Worm (Caenorhabditis elegans) whole organism, L1 larva: Measurements from ENCODE around the gene R10E11.9.

Experiments used
- C16A3.4 ChIP-seq: fragments of 150-350 bp; optimal IDR thresholded peaks from 2 replicates; lab custom pipeline; 2014; ENCODE audit warnings: missing biosample characterization, missing genetic modification characterization
- C34B4.2 ChIP-seq: sonication (generic microtip); optimal IDR thresholded peaks from 2 replicates; lab custom pipeline; 2017; ENCODE audit warnings: mild to moderate bottlenecking, missing genetic modification characterization, missing compliant biosample characterization
- F16B12.6 ChIP-seq: fragments of 150-350 bp; optimal IDR thresholded peaks from 2 replicates; lab custom pipeline; 2014; ENCODE audit warnings: missing biosample characterization, missing genetic modification characterization
- aha-1 ChIP-seq: fragments of 150-350 bp; optimal IDR thresholded peaks from 2 replicates; lab custom pipeline; 2014; ENCODE audit warnings: missing biosample characterization, missing genetic modification characterization
- alr-1 ChIP-seq: fragments of 200-800 bp; sonication (Bioruptor generic); optimal IDR thresholded peaks from 2 replicates; lab custom pipeline; 2018; ENCODE audit warnings: borderline replicate concordance, mild to moderate bottlenecking, missing genetic modification characterization, missing compliant biosample characterization
- aly-2 ChIP-seq: fragments of 150-350 bp; optimal IDR thresholded peaks from 2 replicates; lab custom pipeline; 2014; ENCODE audit warnings: missing biosample characterization, missing genetic modification characterization
- ama-1 ChIP-seq: fragments of 150-350 bp; optimal IDR thresholded peaks from 2 replicates; lab custom pipeline; 2014
- blmp-1 ChIP-seq: fragments of 150-350 bp; optimal IDR thresholded peaks from 2 replicates; lab custom pipeline; 2014; ENCODE audit warnings: missing biosample characterization, missing genetic modification characterization
- ceh-82 ChIP-seq, 3 experiments: fragments of 150-350 bp in 1 of 3; sonication (generic microtip) in 2 of 3; optimal IDR thresholded peaks; 2 replicates each; lab custom pipeline; 2014 to 2017; ENCODE audit warnings: missing biosample characterization in 3 of 3, missing genetic modification characterization in 3 of 3
- ceh-88 ChIP-seq: fragments of 200-800 bp; sonication (Bioruptor generic); IDR thresholded peaks from 2 replicates; pipeline ENCODE4 v1.3.6; 2022; ENCODE audit warnings: missing genetic modification characterization, missing compliant biosample characterization
- ces-1 ChIP-seq: fragments of 150-350 bp; optimal IDR thresholded peaks from 2 replicates; lab custom pipeline; 2014; ENCODE audit warnings: missing biosample characterization, missing genetic modification reagents, missing genetic modification characterization
- dsc-1 ChIP-seq: sonication (generic microtip); optimal IDR thresholded peaks from 2 replicates; lab custom pipeline; 2016; ENCODE audit warnings: mild to moderate bottlenecking, missing genetic modification characterization, missing compliant biosample characterization
- efl-1 ChIP-seq, 4 experiments: fragments of 150-350 bp; optimal IDR thresholded peaks in 3 of 4; peaks in 1 of 4; 1 replicate in 1 of 4; 2 replicates in 3 of 4; lab custom pipeline; 2014; ENCODE audit warnings: missing biosample characterization in 2 of 4, missing genetic modification characterization in 2 of 4, missing genetic modification reagents in 2 of 4
- efl-3 ChIP-seq: fragments of 200-800 bp; sonication (Bioruptor generic); optimal IDR thresholded peaks from 2 replicates; lab custom pipeline; 2018; ENCODE audit warnings: mild to moderate bottlenecking, missing genetic modification characterization, missing compliant biosample characterization
- egl-13 ChIP-seq: sonication (generic microtip); optimal IDR thresholded peaks from 2 replicates; lab custom pipeline; 2016; ENCODE audit warnings: missing genotype, missing genetic modification reagents, missing genetic modification characterization, missing compliant biosample characterization
- egl-27 ChIP-seq, 2 experiments: fragments of 150-350 bp in 1 of 2; sonication (generic microtip); optimal IDR thresholded peaks; 3 replicates each; lab custom pipeline; 2017 to 2018; ENCODE audit warnings: missing biosample characterization in 2 of 2, missing genetic modification characterization in 2 of 2, missing genetic modification reagents in 2 of 2
- ets-5 ChIP-seq: fragments of 200-800 bp; sonication (Bioruptor generic); IDR thresholded peaks from 2 replicates; pipeline ENCODE4 v1.3.6; 2022; ENCODE audit warnings: missing genetic modification characterization, missing compliant biosample characterization
- fkh-10 ChIP-seq: sonication (generic microtip); optimal IDR thresholded peaks from 2 replicates; lab custom pipeline; 2017; ENCODE audit warnings: missing biosample characterization, missing genetic modification reagents, missing genetic modification characterization
- fos-1 ChIP-seq: fragments of 150-350 bp; optimal IDR thresholded peaks from 2 replicates; lab custom pipeline; 2014; ENCODE audit warnings: missing biosample characterization, missing genetic modification characterization
- hlh-4 ChIP-seq: sonication (generic microtip); optimal IDR thresholded peaks from 2 replicates; lab custom pipeline; 2016; ENCODE audit warnings: mild to moderate bottlenecking, missing genetic modification characterization, missing compliant biosample characterization
- hpl-2 ChIP-seq: fragments of 150-350 bp; optimal IDR thresholded peaks from 2 replicates; lab custom pipeline; 2014; ENCODE audit warnings: missing biosample characterization, missing genetic modification reagents, missing genetic modification characterization
- irx-1 ChIP-seq: sonication (generic microtip); optimal IDR thresholded peaks from 2 replicates; lab custom pipeline; 2016; ENCODE audit warnings: missing genetic modification characterization, missing compliant biosample characterization
- lin-13 ChIP-seq: fragments of 150-350 bp; optimal IDR thresholded peaks from 2 replicates; lab custom pipeline; 2014; ENCODE audit warnings: missing biosample characterization, missing genetic modification reagents, missing genetic modification characterization
- lin-15B ChIP-seq: fragments of 150-350 bp; sonication (generic microtip); optimal IDR thresholded peaks from 3 replicates; lab custom pipeline; 2014; ENCODE audit warnings: missing biosample characterization, missing genetic modification characterization
- lsy-2 ChIP-seq, 2 experiments: fragments of 150-350 bp; optimal IDR thresholded peaks; 2 replicates each; lab custom pipeline; 2014; ENCODE audit warnings: missing biosample characterization in 2 of 2, missing genetic modification characterization in 2 of 2
- mab-9 ChIP-seq: fragments of 200-800 bp; sonication (Bioruptor generic); IDR thresholded peaks from 2 replicates; pipeline ENCODE4 v1.3.6; 2022; ENCODE audit warnings: missing genetic modification reagents, missing genetic modification characterization, missing compliant biosample characterization
- mep-1 ChIP-seq: fragments of 150-350 bp; optimal IDR thresholded peaks from 2 replicates; lab custom pipeline; 2014; ENCODE audit warnings: missing biosample characterization, missing genetic modification characterization
- nhr-12 ChIP-seq: sonication (generic microtip); optimal IDR thresholded peaks from 2 replicates; lab custom pipeline; 2017; ENCODE audit warnings: missing biosample characterization, missing genetic modification characterization
- nhr-19 ChIP-seq: fragments of 200-800 bp; sonication (Bioruptor generic); conservative IDR thresholded peaks from 2 replicates; pipeline ENCODE4 v1.3.6; 2022; ENCODE audit warnings: missing genetic modification characterization, missing compliant biosample characterization
- nhr-237 ChIP-seq: fragments of 150-350 bp; optimal IDR thresholded peaks from 2 replicates; lab custom pipeline; 2014; ENCODE audit warnings: missing biosample characterization, missing genetic modification characterization
- nhr-47 ChIP-seq: sonication (generic microtip); optimal IDR thresholded peaks from 2 replicates; lab custom pipeline; 2016; ENCODE audit warnings: mild to moderate bottlenecking, missing genetic modification characterization, moderate library complexity, missing compliant biosample characterization
- nhr-71 ChIP-seq: sonication (generic microtip); optimal IDR thresholded peaks from 2 replicates; lab custom pipeline; 2016; ENCODE audit warnings: mild to moderate bottlenecking, missing genetic modification characterization, moderate library complexity, missing compliant biosample characterization
- nhr-76 ChIP-seq: sonication (generic microtip); optimal IDR thresholded peaks from 2 replicates; lab custom pipeline; 2017; ENCODE audit warnings: missing biosample characterization, missing genetic modification characterization
- nhr-84 ChIP-seq: sonication (generic microtip); optimal IDR thresholded peaks from 2 replicates; lab custom pipeline; 2017; ENCODE audit warnings: missing biosample characterization, missing genetic modification characterization
- nhr-85 ChIP-seq: sonication (generic microtip); peaks from one replicate; lab custom pipeline; 2016; ENCODE audit warnings: missing genetic modification characterization, inconsistent platforms, missing compliant biosample characterization
- pag-3 ChIP-seq: sonication (generic microtip); optimal IDR thresholded peaks from 2 replicates; lab custom pipeline; 2017; ENCODE audit warnings: missing genetic modification characterization, mild to moderate bottlenecking, missing compliant biosample characterization, antibody characterized with exemption, borderline replicate concordance; ENCODE audit not compliant: insufficient read depth
- skn-1 ChIP-seq: fragments of 150-350 bp; optimal IDR thresholded peaks from 2 replicates; lab custom pipeline; 2014; ENCODE audit warnings: missing biosample characterization, missing genetic modification characterization
- snu-23 ChIP-seq: sonication (generic microtip); optimal IDR thresholded peaks from 2 replicates; lab custom pipeline; 2016; ENCODE audit warnings: missing genetic modification characterization, missing compliant biosample characterization
- sox-4 ChIP-seq: sonication (generic microtip); optimal IDR thresholded peaks from 2 replicates; lab custom pipeline; 2016; ENCODE audit warnings: missing genetic modification characterization, missing compliant biosample characterization
- sptf-1 ChIP-seq: fragments of 150-350 bp; optimal IDR thresholded peaks from 2 replicates; lab custom pipeline; 2014; ENCODE audit warnings: missing biosample characterization, missing genetic modification characterization
- unc-62 ChIP-seq: fragments of 150-350 bp; optimal IDR thresholded peaks from 2 replicates; lab custom pipeline; 2014; ENCODE audit warnings: missing biosample characterization, missing genetic modification reagents, missing genetic modification characterization
- unc-98 ChIP-seq: fragments of 200-800 bp; sonication (Bioruptor generic); IDR thresholded peaks from 2 replicates; pipeline ENCODE4 v1.3.6; 2022; ENCODE audit warnings: missing genetic modification characterization, missing compliant biosample characterization
- xbp-1 ChIP-seq: sonication (generic microtip); optimal IDR thresholded peaks from 2 replicates; lab custom pipeline; 2016; ENCODE audit warnings: missing genetic modification characterization, missing compliant biosample characterization
- zag-1 ChIP-seq: fragments of 150-350 bp; optimal IDR thresholded peaks from 2 replicates; lab custom pipeline; 2014; ENCODE audit warnings: missing biosample characterization, missing genetic modification characterization

R10E11.9 gene

ce11 chrIII:9772394-9772793 lies 21.0 kb downstream of the R10E11.9 start:
- TF ChIP-seq dsc-1 (tag; lab: Kevin White, UChicago) (no peak), C16A3.4 (tag; lab: Kevin White, UChicago) (no peak), hlh-4 (tag; lab: Kevin White, UChicago) (no peak), efl-1 (optimal IDR thresholded peaks at IDR 0.05; lab: Kevin White, UChicago) (no peak), efl-1 (GFP tag; optimal IDR thresholded peaks at IDR 0.05 in 1 of 2; lab: Kevin White, UChicago) (peak in 1 of 2 experiments; percentile 90), nhr-71 (tag; lab: Kevin White, UChicago) (no peak)

- TF ChIP-seq fos-1 (tag; lab: Kevin White, UChicago) (no peak), snu-23 (no peak), egl-27 (tag; optimal IDR thresholded peaks at IDR 0.05; lab: Kevin White, UChicago) (no peak), lin-13 (GFP tag; lab: Kevin White, UChicago) (no peak), ceh-82 (tag; optimal IDR thresholded peaks at IDR 0.05; lab: Kevin White, UChicago) (no peak), irx-1 (tag; lab: Kevin White, UChicago) (no peak), nhr-85 (tag; lab: Kevin White, UChicago) (no peak), xbp-1 (no peak), sox-4 (tag; lab: Kevin White, UChicago) (no peak)
Observed at ce11 chrIII:9770590-9770989, 22.9 kb downstream of the R10E11.9 start.

DNA sequence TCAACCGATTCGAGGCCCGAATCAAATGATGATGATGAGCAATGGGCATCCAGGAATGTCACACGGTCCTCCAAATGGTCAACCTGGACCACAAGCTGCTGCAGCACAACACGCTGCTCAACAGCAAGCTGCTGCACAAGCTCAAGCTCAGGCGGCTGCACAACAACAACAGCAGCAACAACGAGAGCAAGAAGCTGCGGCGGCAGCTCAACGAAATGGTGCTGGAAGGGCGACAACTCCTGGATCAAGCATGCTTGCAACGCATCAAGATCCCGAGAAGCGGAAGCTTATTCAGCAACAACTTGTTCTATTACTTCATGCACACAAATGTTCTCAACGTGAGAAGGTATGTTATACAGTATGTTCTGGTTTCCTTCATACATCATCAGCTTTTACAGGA lies 25.4 kb downstream of the R10E11.9 start:
- TF ChIP-seq mep-1 (no peak), efl-1 (optimal IDR thresholded peaks at IDR 0.05; lab: Kevin White, UChicago) (no peak), efl-1 (GFP tag; optimal IDR thresholded peaks at IDR 0.05 in 1 of 2; lab: Kevin White, UChicago) (peak in 1 of 2 experiments; percentile 73)
- TF ChIP-seq, all 84 proteins: peak for 1

DNA sequence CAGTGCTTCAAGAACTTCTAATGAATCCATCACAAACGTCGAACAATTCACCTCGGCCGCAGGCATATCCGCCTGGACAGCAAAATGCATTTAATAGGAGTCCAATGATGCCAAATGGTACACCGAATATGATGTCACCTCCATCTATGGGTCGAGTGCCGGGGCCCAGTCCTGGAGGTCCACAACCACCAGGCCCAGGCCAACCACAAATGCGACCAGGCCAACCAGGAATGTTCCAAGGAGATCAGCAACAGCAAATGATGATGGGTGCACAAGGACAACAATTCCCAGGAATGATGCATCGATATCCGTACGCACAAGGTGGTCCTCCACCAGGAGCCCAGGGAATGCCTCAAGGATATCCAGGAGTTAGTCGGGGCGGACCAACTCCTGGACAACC lies 26.3 kb downstream of the R10E11.9 start:
- TF ChIP-seq nhr-12 (tag; lab: Kevin White, UChicago): no peak
- TF ChIP-seq efl-1 (optimal IDR thresholded peaks at IDR 0.05; lab: Kevin White, UChicago): no peak
- peak in 1 of 2 experiments; percentile 30 for TF ChIP-seq efl-1 (GFP tag; optimal IDR thresholded peaks at IDR 0.05 in 1 of 2; lab: Kevin White, UChicago)
- TF ChIP-seq aha-1 (tag; lab: Kevin White, UChicago): no peak
- TF ChIP-seq nhr-85 (tag; lab: Kevin White, UChicago): peak; percentile 51
- no peak for TF ChIP-seq nhr-47 (tag; lab: Kevin White, UChicago)

DNA sequence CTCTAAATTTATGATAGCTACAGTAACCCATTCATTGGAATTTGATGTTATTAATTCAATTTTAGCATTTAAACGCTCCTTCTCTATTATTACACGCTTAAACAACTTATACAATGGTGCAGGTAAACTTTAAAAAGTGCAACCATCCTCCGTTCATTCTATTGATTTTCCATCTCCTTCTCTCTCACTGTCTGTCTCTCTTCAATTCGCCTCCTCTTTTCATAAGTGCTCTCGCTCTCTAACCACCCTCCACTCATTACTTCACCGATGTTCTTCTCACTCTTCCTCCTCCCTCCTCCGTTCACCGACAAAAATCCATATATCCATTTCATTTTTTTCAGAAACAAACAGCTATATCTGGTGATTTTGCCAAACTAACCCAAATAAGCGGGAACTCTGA lies 27.3 kb downstream of the R10E11.9 start, which contains the start of gene cbp-1:
Gene cbp-1, plus strand, starts transcription at position 335 of the 400 bp plus-strand sequence.
- TF ChIP-seq ets-5 (no peak), unc-98 (GFP tag; lab: Robert Waterston, UW) (no peak), egl-13 (no peak), nhr-12 (tag; lab: Kevin White, UChicago) (no peak), ces-1 (GFP tag; lab: Kevin White, UChicago) (no peak), ceh-88 (GFP tag; lab: Robert Waterston, UW) (no peak; the same call in 1 of the 2 replicates), F16B12.6 (tag; lab: Kevin White, UChicago) (no peak), hpl-2 (GFP tag; lab: Kevin White, UChicago) (no peak), lin-15B (tag; lab: Kevin White, UChicago) (no peak), pag-3 (tag; lab: Kevin White, UChicago) (no peak), xbp-1 (peak; percentile 25), C34B4.2 (no peak), unc-62 (GFP tag; lab: Kevin White, UChicago) (no peak), skn-1 (no peak), sptf-1 (no peak), fkh-10 (GFP tag; lab: Kevin White, UChicago) (no peak), hlh-4 (tag; lab: Kevin White, UChicago) (no peak), zag-1 (tag; lab: Kevin White, UChicago) (no peak), lsy-2 (tag; optimal IDR thresholded peaks at IDR 0.05; lab: Kevin White, UChicago) (peak; percentile 81 to 85), blmp-1 (tag; lab: Kevin White, UChicago) (no peak), nhr-19 (GFP tag; lab: Robert Waterston, UW) (peak; percentile 49), snu-23 (peak; percentile 68), nhr-84 (tag; lab: Kevin White, UChicago) (no peak), mab-9 (no peak), alr-1 (tag; lab: Kevin White, UChicago) (no peak), aly-2 (tag; lab: Kevin White, UChicago) (peak; percentile 48), ama-1 (lab: Kevin White, UChicago) (peak; percentile 72), nhr-237 (no peak), fos-1 (tag; lab: Kevin White, UChicago) (peak; percentile 8), efl-3 (GFP tag; lab: Kevin White, UChicago) (no peak), nhr-76 (no peak), efl-1 (optimal IDR thresholded peaks at IDR 0.05; lab: Kevin White, UChicago) (peak; percentile 69 to 75), efl-1 (GFP tag; optimal IDR thresholded peaks at IDR 0.05 in 1 of 2; lab: Kevin White, UChicago) (peak; percentile 16 to 90), C16A3.4 (tag; lab: Kevin White, UChicago) (no peak)
